Fruit fly (Drosophila melanogaster): ENCODE results near the gene whe.

The whe gene

DNA sequence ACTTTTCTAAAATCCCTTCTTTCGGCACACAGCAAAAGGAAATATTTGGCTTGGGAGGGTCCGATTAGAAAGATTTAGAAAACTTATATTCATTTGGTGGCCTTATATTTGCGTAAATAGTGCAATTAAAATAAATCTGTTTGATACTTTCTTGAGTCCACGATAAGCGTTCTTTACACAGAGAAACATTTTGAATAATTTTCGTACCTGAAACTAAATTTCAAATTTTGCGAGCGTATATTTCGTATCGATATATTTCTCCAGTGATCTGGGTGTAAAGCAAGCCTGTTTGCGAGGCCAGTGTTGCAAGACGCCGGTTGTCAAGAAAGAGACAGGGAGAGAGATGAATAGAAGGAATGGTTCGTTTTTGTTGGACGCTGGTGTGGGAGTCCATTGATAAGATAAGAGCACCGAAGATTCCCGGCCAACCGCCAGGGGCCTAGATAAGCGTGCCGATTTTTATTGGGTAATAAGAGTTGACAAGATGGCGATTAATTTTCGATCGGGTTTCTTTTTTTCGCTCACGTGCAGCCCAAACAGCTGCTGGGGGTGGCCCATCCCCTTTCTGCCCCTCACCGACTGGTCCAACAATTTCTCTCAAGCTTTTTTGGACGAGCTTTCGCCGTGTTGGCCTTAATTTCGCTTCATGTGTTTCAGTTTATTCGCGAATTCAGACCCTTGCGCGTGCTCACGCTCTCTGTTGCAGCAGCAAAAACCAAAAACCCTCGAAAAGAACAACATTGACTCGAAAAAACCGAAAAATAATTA, 28.7 kb downstream of the whe start, which contains the start of gene slgA (continued):
- TF ChIP-seq Vsx1 (GFP tag; optimal IDR thresholded peaks at IDR 0.05), result no peak
- no peak; the same call in 1 of the 2 replicates for TF ChIP-seq vvl (GFP tag; IDR thresholded peaks at IDR 0.05)
- TF ChIP-seq Asciz (GFP tag; optimal IDR thresholded peaks at IDR 0.05), result no peak
- TF ChIP-seq CG7987 (GFP tag; optimal IDR thresholded peaks at IDR 0.05), result no peak
- TF ChIP-seq CG7357 (GFP tag; IDR thresholded peaks at IDR 0.05), result no peak
- peak; percentile 46 for TF ChIP-seq CG30403 (GFP tag; optimal IDR thresholded peaks at IDR 0.05)
- TF ChIP-seq kni (GFP tag; optimal IDR thresholded peaks at IDR 0.05), result no peak
- TF ChIP-seq ATbp (GFP tag; optimal IDR thresholded peaks at IDR 0.05), result no peak
- TF ChIP-seq CG1603 (tag; optimal IDR thresholded peaks at IDR 0.05), result peak; percentile 60
- TF ChIP-seq Ptx1 (GFP tag; IDR thresholded peaks at IDR 0.05), result peak; percentile 7; the same call in 1 of the 2 replicates
- TF ChIP-seq h (optimal IDR thresholded peaks at IDR 0.05), result no peak
- no peak for TF ChIP-seq sqz (GFP tag; optimal IDR thresholded peaks at IDR 0.05)
- peak; percentile 47; the same call in 1 of the 2 replicates for TF ChIP-seq CG3847 (GFP tag; IDR thresholded peaks at IDR 0.05)
- TF ChIP-seq Chrac-16 (GFP tag; optimal IDR thresholded peaks at IDR 0.05), result peak; percentile 6
- no peak for TF ChIP-seq twi (tag; optimal IDR thresholded peaks at IDR 0.05)
- peak; percentile 78 for TF ChIP-seq HmgZ (tag; optimal IDR thresholded peaks at IDR 0.05)
- TF ChIP-seq CG9932 (GFP tag; IDR thresholded peaks at IDR 0.05), result peak; percentile 67
- peak; percentile 1 for TF ChIP-seq tin (GFP tag; optimal IDR thresholded peaks at IDR 0.05)
- no peak for TF ChIP-seq Rx (GFP tag; IDR thresholded peaks at IDR 0.05)
- no peak for TF ChIP-seq Poxn (GFP tag; IDR thresholded peaks at IDR 0.05)
- no peak for TF ChIP-seq ssp (GFP tag; IDR thresholded peaks at IDR 0.05)
- peak; percentile 31; the same call in 1 of the 2 replicates for TF ChIP-seq ato (GFP tag; IDR thresholded peaks at IDR 0.05; ENCODE audit: partially characterized antibody)
- TF ChIP-seq lbe (GFP tag; optimal IDR thresholded peaks at IDR 0.05), result no peak
- no peak for TF ChIP-seq dysf (GFP tag; IDR thresholded peaks at IDR 0.05)
- TF ChIP-seq hkb (optimal IDR thresholded peaks at IDR 0.05), result no peak
- no peak for TF ChIP-seq hkb (GFP tag; IDR thresholded peaks at IDR 0.05)
- TF ChIP-seq cato (GFP tag; optimal IDR thresholded peaks at IDR 0.05; ENCODE audit: borderline replicate concordance), result no peak
- peak; percentile 66 for TF ChIP-seq row (GFP tag; IDR thresholded peaks at IDR 0.05)
- TF ChIP-seq CG10462 (GFP tag; optimal IDR thresholded peaks at IDR 0.05), result no peak
- TF ChIP-seq Eip74EF (GFP tag; optimal IDR thresholded peaks at IDR 0.05), result no peak
- TF ChIP-seq psq (GFP tag; optimal IDR thresholded peaks at IDR 0.05), result no peak
- TF ChIP-seq gt (GFP tag; IDR thresholded peaks at IDR 0.05), result no peak
- no peak for TF ChIP-seq CG4730 (GFP tag; IDR thresholded peaks at IDR 0.05)
- no peak for TF ChIP-seq danr (GFP tag; IDR thresholded peaks at IDR 0.05)
- no peak for TF ChIP-seq CG17328 (GFP tag; IDR thresholded peaks at IDR 0.05)
- TF ChIP-seq slbo (GFP tag; IDR thresholded peaks at IDR 0.05), result peak; percentile 58
- TF ChIP-seq CG17802 (tag; optimal IDR thresholded peaks at IDR 0.05), result peak; percentile 1
- no peak for TF ChIP-seq Ssrp (tag; optimal IDR thresholded peaks at IDR 0.05)
- TF ChIP-seq CG10565 (GFP tag; optimal IDR thresholded peaks at IDR 0.05), result no peak
- no peak for TF ChIP-seq mld (GFP tag; IDR thresholded peaks at IDR 0.05; ENCODE audit: partially characterized antibody)
- TF ChIP-seq sc (optimal IDR thresholded peaks at IDR 0.05), result no peak
- no peak for TF ChIP-seq sc (GFP tag; optimal IDR thresholded peaks at IDR 0.05)
- no peak for TF ChIP-seq CG2199 (GFP tag; IDR thresholded peaks at IDR 0.05)
- peak; percentile 98 for TF ChIP-seq CG2116 (GFP tag; optimal IDR thresholded peaks at IDR 0.05)
- no peak for TF ChIP-seq TFAM (GFP tag; optimal IDR thresholded peaks at IDR 0.05)
- no peak for TF ChIP-seq CG14965 (GFP tag; optimal IDR thresholded peaks at IDR 0.05; ENCODE audit: borderline replicate concordance)
- TF ChIP-seq sd (tag; optimal IDR thresholded peaks at IDR 0.05), result peak; percentile 5
- no peak for TF ChIP-seq Optix (GFP tag; IDR thresholded peaks at IDR 0.05)
- peak in 1 of 2 experiments; percentile 46 for TF ChIP-seq dpn (GFP tag; optimal IDR thresholded peaks at IDR 0.05)
- TF ChIP-seq org-1 (GFP tag; optimal IDR thresholded peaks at IDR 0.05), result no peak
- peak; percentile 95 for TF ChIP-seq GATAe (GFP tag; conservative IDR thresholded peaks at IDR 0.05)

All from whole organism, embryonic.